Worm (Caenorhabditis elegans): ENCODE measurements around the gene dmd-3.

DNA sequence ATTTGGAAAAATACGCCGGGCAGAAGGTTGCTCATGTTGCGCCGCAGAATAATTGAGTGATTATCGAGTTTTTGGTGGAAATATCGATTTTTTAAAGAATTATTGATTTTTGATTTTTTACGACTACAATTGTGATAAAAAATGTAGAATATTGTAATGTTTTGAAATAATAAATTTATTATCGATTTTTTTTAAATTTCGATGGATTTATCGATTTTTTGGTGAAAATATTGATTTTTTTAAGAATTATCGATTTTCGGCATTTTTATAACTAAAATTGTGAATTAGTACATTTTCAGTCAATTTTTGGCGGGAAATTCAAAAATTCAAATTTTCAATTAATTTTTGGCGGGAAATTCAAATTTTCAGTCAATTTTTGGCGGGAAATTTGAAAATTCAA lies 24.5 kb downstream of the dmd-3 start:
- peak; percentile 94 for TF ChIP-seq ceh-28 (tag; optimal IDR thresholded peaks at IDR 0.05)
- TF ChIP-seq snpc-4 (tag; optimal IDR thresholded peaks at IDR 0.05), result no peak
- no peak for TF ChIP-seq ceh-9 (tag; optimal IDR thresholded peaks at IDR 0.05)
- TF ChIP-seq nhr-12 (tag; optimal IDR thresholded peaks at IDR 0.05), result no peak
- TF ChIP-seq fkh-10 (GFP tag; optimal IDR thresholded peaks at IDR 0.05), result no peak
- no peak for TF ChIP-seq nhr-77 (tag; optimal IDR thresholded peaks at IDR 0.05)
- TF ChIP-seq nhr-11 (tag; optimal IDR thresholded peaks at IDR 0.05), result no peak
- TF ChIP-seq mdl-1 (tag; optimal IDR thresholded peaks at IDR 0.05), result no peak
- TF ChIP-seq nhr-28 (tag; optimal IDR thresholded peaks at IDR 0.05), result no peak
- TF ChIP-seq ZK546.5 (tag; optimal IDR thresholded peaks at IDR 0.05), result no peak
- no peak for TF ChIP-seq unc-39 (tag; optimal IDR thresholded peaks at IDR 0.05)
